Worm (Caenorhabditis elegans) whole organism, L3 larva: Measurements from ENCODE around the gene F32D8.12.

Source experiments
- ceh-82 ChIP-seq: fragments of 150-350 bp; optimal IDR thresholded peaks from 2 replicates; lab custom pipeline; 2014; ENCODE audit warnings: missing biosample characterization, missing genetic modification characterization
- elt-2 ChIP-seq: sonication (generic microtip); optimal IDR thresholded peaks from 2 replicates; lab custom pipeline; 2016; ENCODE audit warnings: missing genetic modification reagents, mild to moderate bottlenecking, missing genetic modification characterization, missing compliant biosample characterization
- elt-3 ChIP-seq, 3 experiments: fragments of 150-350 bp in 1 of 3; sonication (generic microtip) in 2 of 3; optimal IDR thresholded peaks; 2 replicates in 2 of 3; 4 replicates in 1 of 3; lab custom pipeline; 2014 to 2017; ENCODE audit warnings: missing biosample characterization in 3 of 3, missing genetic modification characterization in 3 of 3
- fkh-2 ChIP-seq: fragments of 150-350 bp; optimal IDR thresholded peaks from 2 replicates; lab custom pipeline; 2014; ENCODE audit warnings: missing biosample characterization, missing genetic modification reagents, missing genetic modification characterization
- lin-39 ChIP-seq: fragments of 150-350 bp; optimal IDR thresholded peaks from 2 replicates; lab custom pipeline; 2018; ENCODE audit warnings: missing biosample characterization, missing genetic modification reagents, missing genetic modification characterization
- mdl-1 ChIP-seq: fragments of 150-350 bp; optimal IDR thresholded peaks from 2 replicates; lab custom pipeline; 2014; ENCODE audit warnings: missing biosample characterization, missing genetic modification characterization
- nhr-23 ChIP-seq: fragments of 150-350 bp; optimal IDR thresholded peaks from 2 replicates; lab custom pipeline; 2014; ENCODE audit warnings: missing biosample characterization, missing genetic modification reagents, missing genetic modification characterization
- nhr-25 ChIP-seq: sonication (generic microtip); optimal IDR thresholded peaks from 2 replicates; lab custom pipeline; 2017; ENCODE audit warnings: missing biosample characterization, missing genetic modification characterization
- sea-2 ChIP-seq: fragments of 150-350 bp; sonication (generic microtip); optimal IDR thresholded peaks from 4 replicates; lab custom pipeline; 2014; ENCODE audit warnings: missing biosample characterization, missing genetic modification reagents, missing genetic modification characterization
- snpc-4 ChIP-seq: fragments of 150-350 bp; optimal IDR thresholded peaks from 2 replicates; lab custom pipeline; 2014; ENCODE audit warnings: missing biosample characterization, missing genetic modification characterization
- unc-62 ChIP-seq: fragments of 150-350 bp; sonication (generic microtip); optimal IDR thresholded peaks from 4 replicates; lab custom pipeline; 2014; ENCODE audit warnings: missing biosample characterization, missing genetic modification reagents, missing genetic modification characterization
- zag-1 ChIP-seq: fragments of 150-350 bp; optimal IDR thresholded peaks from 2 replicates; lab custom pipeline; 2014; ENCODE audit warnings: missing biosample characterization, missing genetic modification characterization
- ztf-11 ChIP-seq: fragments of 150-350 bp; optimal IDR thresholded peaks from 2 replicates; lab custom pipeline; 2014; ENCODE audit warnings: missing biosample characterization, missing genetic modification characterization

DNA sequence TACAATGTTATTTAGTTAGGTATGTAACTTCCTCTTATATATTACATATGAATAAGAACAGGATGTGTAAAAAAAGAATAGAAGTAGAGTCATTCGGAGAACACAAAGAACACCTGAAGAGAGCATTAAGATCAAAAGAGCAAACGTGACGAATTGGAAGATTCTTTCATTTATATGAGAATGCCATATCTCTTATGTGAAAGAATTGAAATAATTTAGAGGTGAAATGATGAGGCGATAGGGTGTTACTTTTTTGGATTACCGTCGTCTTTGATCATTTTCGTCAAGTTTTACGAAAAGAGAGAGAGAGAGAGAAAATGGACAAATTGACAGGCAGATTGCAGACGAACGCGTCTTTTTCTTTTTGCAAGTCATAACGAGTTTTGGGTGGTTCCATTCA, 14.3 kb downstream of the F32D8.12 start:
- TF ChIP-seq elt-2 (tag; lab: Kevin White, UChicago): no peak
- no peak for TF ChIP-seq lin-39 (tag; lab: Kevin White, UChicago)
- no peak for TF ChIP-seq nhr-25 (tag; lab: Kevin White, UChicago)
- TF ChIP-seq unc-62 (GFP tag; lab: Kevin White, UChicago): no peak
- TF ChIP-seq snpc-4: no peak
- no peak for TF ChIP-seq sea-2 (GFP tag; lab: Kevin White, UChicago)
- TF ChIP-seq ceh-82: no peak
- no peak for TF ChIP-seq mdl-1
- no peak for TF ChIP-seq ztf-11 (tag; lab: Kevin White, UChicago)
- TF ChIP-seq fkh-2 (tag; lab: Kevin White, UChicago): no peak
- no peak for TF ChIP-seq zag-1
- TF ChIP-seq elt-3 (tag; optimal IDR thresholded peaks at IDR 0.05; lab: Kevin White, UChicago): no peak
- no peak for TF ChIP-seq nhr-23 (tag; lab: Kevin White, UChicago)
